Worm (Caenorhabditis elegans) whole organism, L3 larva: Measurements from ENCODE around the gene del-8.
A peak's percentile ranks its signal among the peaks of the same experiment; 100 is the strongest.

ENCODE experiments used
- R02D3.7 ChIP-seq: fragments of 150-350 bp; optimal IDR thresholded peaks from 2 replicates; lab custom pipeline; 2014; ENCODE audit warnings: missing biosample characterization, missing genetic modification characterization
- ZK546.5 ChIP-seq: sonication (generic microtip); optimal IDR thresholded peaks from 2 replicates; lab custom pipeline; 2017; ENCODE audit warnings: missing biosample characterization, missing genetic modification characterization
- ceh-82 ChIP-seq: fragments of 150-350 bp; optimal IDR thresholded peaks from 2 replicates; lab custom pipeline; 2014; ENCODE audit warnings: missing biosample characterization, missing genetic modification characterization
- egl-27 ChIP-seq: sonication (generic microtip); optimal IDR thresholded peaks from 4 replicates; lab custom pipeline; 2017; ENCODE audit warnings: missing biosample characterization, missing genetic modification reagents, missing genetic modification characterization
- egl-5 ChIP-seq: fragments of 150-350 bp; optimal IDR thresholded peaks from 2 replicates; lab custom pipeline; 2017; ENCODE audit warnings: missing biosample characterization, missing genetic modification reagents, missing genetic modification characterization, inconsistent platforms
- elt-1 ChIP-seq: fragments of 150-350 bp; optimal IDR thresholded peaks from 2 replicates; lab custom pipeline; 2014; ENCODE audit warnings: missing biosample characterization, missing genetic modification characterization
- elt-2 ChIP-seq: sonication (generic microtip); optimal IDR thresholded peaks from 2 replicates; lab custom pipeline; 2016; ENCODE audit warnings: missing genetic modification reagents, mild to moderate bottlenecking, missing genetic modification characterization, missing compliant biosample characterization
- eor-1 ChIP-seq, 2 experiments: fragments of 150-350 bp; optimal IDR thresholded peaks; 2 replicates each; lab custom pipeline; 2014 to 2018; ENCODE audit warnings: missing biosample characterization in 2 of 2, missing genetic modification characterization in 2 of 2
- lin-15B ChIP-seq: fragments of 150-350 bp; optimal IDR thresholded peaks from 2 replicates; lab custom pipeline; 2014; ENCODE audit warnings: missing biosample characterization, missing genetic modification characterization
- lsy-12 ChIP-seq: sonication (generic microtip); optimal IDR thresholded peaks from 2 replicates; lab custom pipeline; 2016; ENCODE audit warnings: mild to moderate bottlenecking, missing genetic modification characterization, missing compliant biosample characterization
- mml-1 ChIP-seq: fragments of 150-350 bp; sonication (generic microtip); optimal IDR thresholded peaks from 3 replicates; lab custom pipeline; 2014; ENCODE audit warnings: missing biosample characterization, missing genetic modification characterization
- nhr-11 ChIP-seq: fragments of 150-350 bp; optimal IDR thresholded peaks from 2 replicates; lab custom pipeline; 2014; ENCODE audit warnings: missing biosample characterization, missing genetic modification characterization
- nhr-23 ChIP-seq: fragments of 150-350 bp; optimal IDR thresholded peaks from 2 replicates; lab custom pipeline; 2014; ENCODE audit warnings: missing biosample characterization, missing genetic modification reagents, missing genetic modification characterization
- nhr-237 ChIP-seq: fragments of 150-350 bp; optimal IDR thresholded peaks from 2 replicates; lab custom pipeline; 2014; ENCODE audit warnings: missing biosample characterization, missing genetic modification characterization
- nhr-25 ChIP-seq: sonication (generic microtip); optimal IDR thresholded peaks from 2 replicates; lab custom pipeline; 2017; ENCODE audit warnings: missing biosample characterization, missing genetic modification characterization
- nhr-43 ChIP-seq: sonication (generic microtip); optimal IDR thresholded peaks from 2 replicates; lab custom pipeline; 2016; ENCODE audit warnings: mild to moderate bottlenecking, missing genetic modification characterization, missing compliant biosample characterization; ENCODE audit not compliant: poor library complexity, severe bottlenecking
- nhr-77 ChIP-seq: fragments of 150-350 bp; optimal IDR thresholded peaks from 2 replicates; lab custom pipeline; 2014; ENCODE audit warnings: missing biosample characterization, missing genetic modification characterization
- pha-4 ChIP-seq: fragments of 150-350 bp; optimal IDR thresholded peaks from 2 replicates; lab custom pipeline; 2014; ENCODE audit warnings: missing biosample characterization, missing genetic modification reagents, missing genetic modification characterization
- pqm-1 ChIP-seq: fragments of 150-350 bp; optimal IDR thresholded peaks from 2 replicates; lab custom pipeline; 2017; ENCODE audit warnings: missing biosample characterization, missing genetic modification characterization, inconsistent platforms
- snpc-4 ChIP-seq: fragments of 150-350 bp; optimal IDR thresholded peaks from 2 replicates; lab custom pipeline; 2014; ENCODE audit warnings: missing biosample characterization, missing genetic modification characterization
- tbx-2 ChIP-seq: sonication (generic microtip); optimal IDR thresholded peaks from 2 replicates; lab custom pipeline; 2016; ENCODE audit warnings: mild to moderate bottlenecking, missing genetic modification characterization, missing compliant biosample characterization
- unc-39 ChIP-seq: sonication (generic microtip); optimal IDR thresholded peaks from 4 replicates; lab custom pipeline; 2017; ENCODE audit warnings: missing biosample characterization, missing genetic modification characterization
- unc-62 ChIP-seq: fragments of 150-350 bp; sonication (generic microtip); optimal IDR thresholded peaks from 4 replicates; lab custom pipeline; 2014; ENCODE audit warnings: missing biosample characterization, missing genetic modification reagents, missing genetic modification characterization
- ztf-4 ChIP-seq: fragments of 150-350 bp; optimal IDR thresholded peaks from 2 replicates; lab custom pipeline; 2014; ENCODE audit warnings: missing biosample characterization, missing genetic modification characterization

del-8 gene

ce11 chrX:9638825-9639474 is 49.7 kb downstream of the del-8 start:
- TF ChIP-seq egl-5 (tag; lab: Kevin White, UChicago) (no peak), unc-62 (no peak), unc-39 (no peak), eor-1 (tag; optimal IDR thresholded peaks at IDR 0.05; lab: Kevin White, UChicago) (no peak), nhr-25 (peak; percentile 75), nhr-23 (tag; lab: Kevin White, UChicago) (peak; percentile 28), pqm-1 (tag; lab: Kevin White, UChicago) (peak; percentile 67), elt-2 (tag; lab: Kevin White, UChicago) (peak; percentile 64), lsy-12 (tag; lab: Kevin White, UChicago) (no peak), pha-4 (peak; percentile 33), egl-27 (no peak)

- TF ChIP-seq ztf-4 (tag; lab: Kevin White, UChicago) (no peak), tbx-2 (no peak), nhr-11 (tag; lab: Kevin White, UChicago) (no peak)
These were observed 51.7 kb downstream of the del-8 start for ce11 chrX:9640902-9641301.

ce11 chrX:9642775-9643461 is 53.7 kb downstream of the del-8 start:
- no peak for TF ChIP-seq pha-4
- no peak for TF ChIP-seq unc-39
- TF ChIP-seq nhr-23 (tag; lab: Kevin White, UChicago): peak; percentile 73
- no peak for TF ChIP-seq ZK546.5 (tag; lab: Kevin White, UChicago)
- TF ChIP-seq egl-5 (tag; lab: Kevin White, UChicago): peak; percentile 35
- TF ChIP-seq nhr-237 (tag; lab: Kevin White, UChicago): no peak
- no peak for TF ChIP-seq R02D3.7
- no peak for TF ChIP-seq lin-15B (tag; lab: Kevin White, UChicago)
- TF ChIP-seq snpc-4: no peak
- no peak for TF ChIP-seq nhr-77 (tag; lab: Kevin White, UChicago)
- TF ChIP-seq mml-1 (tag; lab: Kevin White, UChicago): no peak
- TF ChIP-seq elt-1: no peak
- peak; percentile 29 for TF ChIP-seq nhr-25
- TF ChIP-seq egl-27: no peak
- no peak for TF ChIP-seq ceh-82 (tag; lab: Kevin White, UChicago)
- no peak for TF ChIP-seq nhr-43
